Fruit fly (Drosophila melanogaster) whole organism, embryonic: ENCODE data around the gene SMC3.

ENCODE experiments used
- Atf6 ChIP-seq: fragments of 200-800 bp; sonication (Bioruptor generic); IDR thresholded peaks from 2 replicates; pipeline ENCODE4 v1.3.6; 2022; ENCODE audit warnings: missing biosample characterization, missing genetic modification characterization
- CG10366 ChIP-seq: fragments of 200-800 bp; sonication (Bioruptor generic); IDR thresholded peaks from 2 replicates; pipeline ENCODE4 v1.3.6; 2022; ENCODE audit warnings: missing biosample characterization, missing genetic modification characterization
- CG1529 ChIP-seq: fragments of 200-800 bp; sonication (Bioruptor generic); optimal IDR thresholded peaks from 3 replicates; lab custom pipeline; 2018; ENCODE audit warnings: missing biosample characterization, missing genetic modification characterization
- CG15514 ChIP-seq: fragments of 200-800 bp; sonication (Bioruptor generic); optimal IDR thresholded peaks from 3 replicates; lab custom pipeline; 2017; ENCODE audit warnings: missing biosample characterization, missing genetic modification characterization, mild to moderate bottlenecking, moderate library complexity, missing genetic modification reagents
- CG17361 ChIP-seq: fragments of 200-800 bp; sonication (Bioruptor generic); IDR thresholded peaks from 3 replicates; pipeline ENCODE4 v1.3.6; 2022; ENCODE audit warnings: missing biosample characterization, missing genetic modification characterization
- CG1832 ChIP-seq: fragments of 200-800 bp; sonication (Bioruptor generic); optimal IDR thresholded peaks from 2 replicates; lab custom pipeline; 2017; ENCODE audit warnings: missing biosample characterization, mild to moderate bottlenecking, missing genetic modification characterization, inconsistent platforms
- CG2678 ChIP-seq: fragments of 200-800 bp; sonication (Bioruptor generic); optimal IDR thresholded peaks from 3 replicates; lab custom pipeline; 2019; ENCODE audit warnings: missing biosample characterization, mild to moderate bottlenecking, missing genetic modification characterization, moderate library complexity
- CG34376 ChIP-seq: fragments of 200-800 bp; sonication (Bioruptor generic); optimal IDR thresholded peaks from 2 replicates; lab custom pipeline; 2018; ENCODE audit warnings: missing biosample characterization, mild to moderate bottlenecking, missing genetic modification characterization
- CG3838 ChIP-seq: fragments of 200-800 bp; sonication (Bioruptor generic); optimal IDR thresholded peaks from 3 replicates; lab custom pipeline; 2016; ENCODE audit warnings: missing biosample characterization, missing genetic modification characterization
- CG4282 ChIP-seq: fragments of 200-800 bp; sonication (Bioruptor generic); optimal IDR thresholded peaks from 2 replicates; lab custom pipeline; 2016; ENCODE audit warnings: missing biosample characterization, missing genetic modification characterization
- CG6654 ChIP-seq: fragments of 200-800 bp; sonication (Bioruptor generic); optimal IDR thresholded peaks from 2 replicates; lab custom pipeline; 2017; ENCODE audit warnings: missing biosample characterization, mild to moderate bottlenecking, missing genetic modification characterization
- CG6683 ChIP-seq: fragments of 200-800 bp; sonication (Bioruptor generic); optimal IDR thresholded peaks from 2 replicates; lab custom pipeline; 2017; ENCODE audit warnings: missing biosample characterization, mild to moderate bottlenecking, missing genetic modification characterization, missing genetic modification reagents
- CG7928 ChIP-seq: fragments of 200-800 bp; sonication (Bioruptor generic); optimal IDR thresholded peaks from 2 replicates; lab custom pipeline; 2017; ENCODE audit warnings: missing biosample characterization, mild to moderate bottlenecking, missing genetic modification characterization
- CG7987 ChIP-seq: fragments of 200-800 bp; sonication (Bioruptor generic); optimal IDR thresholded peaks from 2 replicates; lab custom pipeline; 2018; ENCODE audit warnings: missing biosample characterization, mild to moderate bottlenecking, missing genetic modification characterization, moderate library complexity
- CG9215 ChIP-seq: fragments of 200-800 bp; sonication (Bioruptor generic); IDR thresholded peaks from 2 replicates; pipeline ENCODE4 v1.3.6; 2022; ENCODE audit warnings: missing biosample characterization, missing genetic modification characterization
- CG9437 ChIP-seq: fragments of 200-800 bp; sonication (Bioruptor generic); optimal IDR thresholded peaks from 2 replicates; lab custom pipeline; 2018; ENCODE audit warnings: missing biosample characterization, mild to moderate bottlenecking, missing genetic modification characterization
- Chrac-16 ChIP-seq: fragments of 200-800 bp; sonication (Bioruptor generic); optimal IDR thresholded peaks from 3 replicates; lab custom pipeline; 2016; ENCODE audit warnings: missing biosample characterization, missing genetic modification characterization
- Dref ChIP-seq: fragments of 200-800 bp; sonication (Bioruptor generic); IDR thresholded peaks from 2 replicates; pipeline ENCODE4 v1.3.6; 2022; ENCODE audit warnings: missing biosample characterization, missing genetic modification characterization
- H2.0 ChIP-seq: fragments of 200-800 bp; sonication (Bioruptor generic); IDR thresholded peaks from 2 replicates; pipeline ENCODE4 v1.3.6; 2022; ENCODE audit warnings: missing biosample characterization, missing genetic modification characterization
- HmgZ ChIP-seq: fragments of 200-800 bp; sonication (Bioruptor generic); optimal IDR thresholded peaks from 2 replicates; lab custom pipeline; 2018; ENCODE audit warnings: missing biosample characterization, mild to moderate bottlenecking, missing genetic modification characterization
- Hmr ChIP-seq: fragments of 200-800 bp; sonication (Bioruptor generic); optimal IDR thresholded peaks from 3 replicates; lab custom pipeline; 2017; ENCODE audit warnings: mild to moderate bottlenecking, missing biosample characterization, missing genetic modification reagents, missing genetic modification characterization
- MBD-R2 ChIP-seq: fragments of 200-800 bp; sonication (Bioruptor generic); IDR thresholded peaks from 2 replicates; pipeline ENCODE4 v1.3.6; 2022; ENCODE audit warnings: missing biosample characterization, missing genetic modification characterization
- Meics ChIP-seq: fragments of 200-800 bp; sonication (Bioruptor generic); optimal IDR thresholded peaks from 2 replicates; lab custom pipeline; 2017; ENCODE audit warnings: missing biosample characterization, mild to moderate bottlenecking, missing genetic modification characterization
- Mes4 ChIP-seq: fragments of 200-800 bp; sonication (Bioruptor generic); optimal IDR thresholded peaks from 2 replicates; lab custom pipeline; 2016; ENCODE audit warnings: missing biosample characterization, missing genetic modification characterization
- Nf-YA ChIP-seq: fragments of 200-800 bp; sonication (Bioruptor generic); IDR thresholded peaks from 2 replicates; pipeline ENCODE4 v1.3.6; 2022; ENCODE audit warnings: missing biosample characterization, missing genetic modification characterization
- Ravus ChIP-seq: fragments of 200-800 bp; sonication (Bioruptor generic); IDR thresholded peaks from 2 replicates; pipeline ENCODE4 v1.3.6; 2022; ENCODE audit warnings: missing biosample characterization, missing genetic modification characterization
- Side ChIP-seq: fragments of 200-800 bp; sonication (Bioruptor generic); optimal IDR thresholded peaks from 2 replicates; lab custom pipeline; 2016; ENCODE audit warnings: missing biosample characterization, missing genetic modification characterization
- Tbp ChIP-seq: fragments of >200 bp; optimal IDR thresholded peaks from 2 replicates; lab custom pipeline; 2018; ENCODE audit warnings: missing biosample characterization, missing genetic modification characterization
- aop ChIP-seq: fragments of 200-800 bp; sonication (Bioruptor generic); IDR thresholded peaks from 2 replicates; pipeline ENCODE4 v1.3.6; 2022; ENCODE audit warnings: missing biosample characterization, missing genetic modification characterization
- ase ChIP-seq: fragments of 200-800 bp; sonication (Bioruptor generic); IDR thresholded peaks from 3 replicates; pipeline ENCODE4 v1.3.6; 2022; ENCODE audit warnings: missing biosample characterization, missing genetic modification characterization
- bab2 ChIP-seq: fragments of 200-800 bp; sonication (Bioruptor generic); optimal IDR thresholded peaks from 2 replicates; lab custom pipeline; 2016; ENCODE audit warnings: missing biosample characterization, missing genetic modification characterization
- bigmax ChIP-seq: fragments of 200-800 bp; sonication (Bioruptor generic); optimal IDR thresholded peaks from 2 replicates; lab custom pipeline; 2018; ENCODE audit warnings: missing biosample characterization, mild to moderate bottlenecking, missing genetic modification characterization
- chn ChIP-seq: fragments of 200-800 bp; sonication (Bioruptor generic); optimal IDR thresholded peaks from 2 replicates; lab custom pipeline; 2016; ENCODE audit warnings: missing biosample characterization, missing genetic modification characterization
- croc ChIP-seq: fragments of 200-800 bp; sonication (Bioruptor generic); conservative IDR thresholded peaks from 3 replicates; pipeline ENCODE4 v1.3.6; 2022; ENCODE audit warnings: missing biosample characterization, missing genetic modification characterization
- dmrt11E ChIP-seq: fragments of 200-800 bp; sonication (Bioruptor generic); optimal IDR thresholded peaks from 3 replicates; lab custom pipeline; 2018; ENCODE audit warnings: missing biosample characterization, mild to moderate bottlenecking, missing genetic modification characterization, moderate library complexity
- ems ChIP-seq: fragments of 200-800 bp; sonication (Bioruptor generic); optimal IDR thresholded peaks from 3 replicates; lab custom pipeline; 2016; ENCODE audit warnings: missing biosample characterization, missing genetic modification characterization
- fd102C ChIP-seq: fragments of 200-800 bp; sonication (Bioruptor generic); optimal IDR thresholded peaks from 2 replicates; lab custom pipeline; 2018; ENCODE audit warnings: missing biosample characterization, mild to moderate bottlenecking, missing genetic modification characterization, moderate library complexity
- fd3F ChIP-seq: fragments of 200-800 bp; sonication (Bioruptor generic); optimal IDR thresholded peaks from 2 replicates; lab custom pipeline; 2018; ENCODE audit warnings: missing biosample characterization, mild to moderate bottlenecking, missing genetic modification characterization, moderate library complexity
- fu2 ChIP-seq: fragments of 200-800 bp; sonication (Bioruptor generic); optimal IDR thresholded peaks from 2 replicates; lab custom pipeline; 2016; ENCODE audit warnings: missing biosample characterization, missing genetic modification characterization
- gfzf ChIP-seq: fragments of 200-800 bp; sonication (Bioruptor generic); optimal IDR thresholded peaks from 2 replicates; lab custom pipeline; 2016; ENCODE audit warnings: missing biosample characterization, mild to moderate bottlenecking, missing genetic modification characterization, moderate library complexity
- grn ChIP-seq: fragments of 200-800 bp; sonication (Bioruptor generic); optimal IDR thresholded peaks from 3 replicates; lab custom pipeline; 2017; ENCODE audit warnings: missing biosample characterization, missing genetic modification characterization
- jigr1 ChIP-seq: fragments of 200-800 bp; sonication (Bioruptor generic); IDR thresholded peaks from 3 replicates; pipeline ENCODE4 v1.3.6; 2022; ENCODE audit warnings: missing biosample characterization, missing genetic modification characterization
- kah ChIP-seq: fragments of 200-800 bp; sonication (Bioruptor generic); optimal IDR thresholded peaks from 2 replicates; lab custom pipeline; 2018; ENCODE audit warnings: missing biosample characterization, mild to moderate bottlenecking, missing genetic modification characterization
- mirr ChIP-seq: fragments of 200-800 bp; sonication (Bioruptor generic); optimal IDR thresholded peaks from 3 replicates; lab custom pipeline; 2018; ENCODE audit warnings: missing biosample characterization, mild to moderate bottlenecking, missing genetic modification characterization
- mld ChIP-seq: fragments of 200-800 bp; sonication (Bioruptor generic); IDR thresholded peaks from 3 replicates; pipeline ENCODE4 v1.3.6; 2022; ENCODE audit warnings: missing biosample characterization, missing genetic modification characterization; ENCODE audit not compliant: partially characterized antibody
- psq ChIP-seq: fragments of 200-800 bp; sonication (Bioruptor generic); optimal IDR thresholded peaks from 2 replicates; lab custom pipeline; 2017; ENCODE audit warnings: missing biosample characterization, missing genetic modification characterization
- sd ChIP-seq: fragments of 200-800 bp; sonication (Bioruptor generic); optimal IDR thresholded peaks from 3 replicates; lab custom pipeline; 2018; ENCODE audit warnings: missing biosample characterization, mild to moderate bottlenecking, missing genetic modification characterization, moderate library complexity
- seq ChIP-seq: fragments of 200-800 bp; sonication (Bioruptor generic); IDR thresholded peaks from 2 replicates; pipeline ENCODE4 v1.3.6; 2022; ENCODE audit warnings: missing biosample characterization, missing genetic modification characterization
- tgo ChIP-seq: fragments of 200-800 bp; sonication (Bioruptor generic); IDR thresholded peaks from 3 replicates; pipeline ENCODE4 v1.3.6; 2022; ENCODE audit warnings: missing biosample characterization, missing genetic modification characterization
- tll ChIP-seq, 2 experiments: fragments of 200-800 bp in 1 of 2; fragments of >200 bp in 1 of 2; sonication (Bioruptor generic) in 1 of 2; optimal IDR thresholded peaks; 2 replicates each; lab custom pipeline; 2017 to 2019; ENCODE audit warnings: missing biosample characterization in 2 of 2, missing genetic modification characterization in 2 of 2, mild to moderate bottlenecking in 1 of 2, moderate library complexity in 1 of 2
- toy ChIP-seq: fragments of 200-800 bp; sonication (Bioruptor generic); IDR thresholded peaks from 2 replicates; pipeline ENCODE4 v1.3.6; 2022; ENCODE audit warnings: missing biosample characterization, missing genetic modification characterization
- vfl ChIP-seq: fragments of 200-800 bp; sonication (Bioruptor generic); optimal IDR thresholded peaks from 2 replicates; lab custom pipeline; 2016; ENCODE audit warnings: missing biosample characterization, missing genetic modification characterization

The SMC3 gene

dm6 chrX:16570572-16571224, 22.5 kb downstream of the SMC3 start (continued):
- TF ChIP-seq H2.0, result no peak
- no peak for TF ChIP-seq grn (GFP tag; lab: Kevin White, UChicago)
- no peak for TF ChIP-seq fu2 (GFP tag; lab: Kevin White, UChicago)
- no peak for TF ChIP-seq bigmax
- TF ChIP-seq dmrt11E (tag; lab: Kevin White, UChicago), result no peak
- TF ChIP-seq mirr, result no peak
- TF ChIP-seq CG4282 (GFP tag; lab: Kevin White, UChicago), result no peak
- TF ChIP-seq CG9437 (GFP tag; lab: Kevin White, UChicago), result no peak
- no peak for TF ChIP-seq tgo
- no peak for TF ChIP-seq toy (GFP tag; lab: Robert Waterston, UW)
- no peak for TF ChIP-seq seq (GFP tag; lab: Robert Waterston, UW)
- TF ChIP-seq CG17361 (GFP tag; lab: Robert Waterston, UW), result no peak
- TF ChIP-seq Dref, result no peak
- TF ChIP-seq Chrac-16 (GFP tag; lab: Kevin White, UChicago), result no peak
- no peak for TF ChIP-seq CG15514
- no peak for TF ChIP-seq CG1529
- no peak for TF ChIP-seq Ravus
- TF ChIP-seq jigr1, result no peak
- no peak for TF ChIP-seq CG34376 (GFP tag; lab: Kevin White, UChicago)
- TF ChIP-seq ase (GFP tag; lab: Robert Waterston, UW), result no peak
- no peak for TF ChIP-seq Hmr (GFP tag; lab: Kevin White, UChicago)
- no peak for TF ChIP-seq CG7928
- TF ChIP-seq MBD-R2 (GFP tag; lab: Robert Waterston, UW), result no peak
- no peak for TF ChIP-seq ems (GFP tag; lab: Kevin White, UChicago)
- no peak for TF ChIP-seq Atf6 (GFP tag; lab: Robert Waterston, UW)
- no peak for TF ChIP-seq aop (GFP tag; lab: Robert Waterston, UW)
- no peak for TF ChIP-seq Nf-YA (GFP tag; lab: Robert Waterston, UW)
- no peak for TF ChIP-seq Side (GFP tag; lab: Kevin White, UChicago)
- TF ChIP-seq fd3F (GFP tag; lab: Kevin White, UChicago), result no peak
- TF ChIP-seq CG1832 (GFP tag; lab: Kevin White, UChicago), result no peak
- TF ChIP-seq CG6654, result no peak
- TF ChIP-seq croc (GFP tag; lab: Robert Waterston, UW), result no peak
- no peak for TF ChIP-seq CG10366 (GFP tag; lab: Robert Waterston, UW)
- TF ChIP-seq sd (tag; lab: Kevin White, UChicago), result peak; percentile 80
- TF ChIP-seq HmgZ (tag; lab: Kevin White, UChicago), result no peak
- no peak for TF ChIP-seq Mes4 (GFP tag; lab: Kevin White, UChicago)
- peak; percentile 55 for TF ChIP-seq kah (GFP tag; lab: Kevin White, UChicago)
- no peak for TF ChIP-seq CG3838
- peak; percentile 24 for TF ChIP-seq CG2678 (tag; lab: Kevin White, UChicago)
- no peak for TF ChIP-seq gfzf (GFP tag; lab: Kevin White, UChicago)
- TF ChIP-seq fd102C, result no peak
- TF ChIP-seq chn (GFP tag; lab: Kevin White, UChicago), result no peak
- no peak for TF ChIP-seq psq (GFP tag; lab: Kevin White, UChicago)
- TF ChIP-seq CG6683 (GFP tag; lab: Kevin White, UChicago), result no peak
- no peak for TF ChIP-seq tll (GFP tag; optimal IDR thresholded peaks at IDR 0.05; lab: Kevin White, UChicago)
- no peak for TF ChIP-seq Tbp (GFP tag; lab: Kevin White, UChicago)
- no peak for TF ChIP-seq bab2 (GFP tag; lab: Kevin White, UChicago)
- TF ChIP-seq CG9215 (GFP tag; lab: Robert Waterston, UW), result no peak
- no peak for TF ChIP-seq mld (GFP tag; lab: Robert Waterston, UW)
- TF ChIP-seq Meics (GFP tag; lab: Kevin White, UChicago), result peak; percentile 41
- no peak for TF ChIP-seq CG7987 (GFP tag; lab: Kevin White, UChicago)
- TF ChIP-seq vfl (GFP tag; lab: Kevin White, UChicago), result no peak
